Fruit fly (Drosophila melanogaster): Measurements from ENCODE around the gene Ttc1.

Gene Ttc1

DNA sequence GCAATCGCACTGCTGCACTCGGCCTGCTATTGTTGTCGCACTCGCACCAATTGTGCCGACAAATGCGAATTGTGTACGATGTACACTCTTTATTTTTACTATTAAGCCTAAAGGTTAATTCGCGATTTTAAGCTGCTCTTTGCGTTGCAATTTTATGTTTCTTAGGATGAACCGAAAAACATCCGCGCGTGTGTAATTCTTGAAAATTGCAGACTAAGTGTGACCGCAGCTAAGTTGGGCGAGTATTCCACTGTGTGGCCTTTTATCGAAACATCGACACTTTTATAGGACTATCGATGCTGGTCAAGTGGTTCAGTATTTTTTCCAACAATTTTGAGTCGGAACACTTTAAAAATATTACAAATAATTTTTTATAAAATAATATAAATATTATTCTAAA lies 10.8 kb upstream of the Ttc1 start, which contains the start of gene Pak3 (continued):
- peak; percentile 68; the same call in 2 of the 3 replicates for TF ChIP-seq CG7963 (GFP tag; IDR thresholded peaks at IDR 0.05; ENCODE audit: partially characterized antibody)
- TF ChIP-seq CG10543 (GFP tag; optimal IDR thresholded peaks at IDR 0.05): no peak
- TF ChIP-seq emc (GFP tag; optimal IDR thresholded peaks at IDR 0.05): no peak
- TF ChIP-seq Fer1 (GFP tag; optimal IDR thresholded peaks at IDR 0.05): peak; percentile 19
- TF ChIP-seq Ets97D (GFP tag; optimal IDR thresholded peaks at IDR 0.05): peak; percentile 38
- TF ChIP-seq vnd (GFP tag; IDR thresholded peaks at IDR 0.05; ENCODE audit: partially characterized antibody): peak; percentile 63
- TF ChIP-seq CG7357 (GFP tag; IDR thresholded peaks at IDR 0.05): peak; percentile 67; the same call in 2 of the 3 replicates
- TF ChIP-seq vvl (GFP tag; IDR thresholded peaks at IDR 0.05): peak; percentile 33; the same call in 1 of the 2 replicates
- peak; percentile 53; the same call in 1 of the 2 replicates for TF ChIP-seq MBD-R2 (GFP tag; IDR thresholded peaks at IDR 0.05)
- no peak for TF ChIP-seq Trl (optimal IDR thresholded peaks at IDR 0.05)
- no peak for TF ChIP-seq Trl (GFP tag; optimal IDR thresholded peaks at IDR 0.05)
- peak; percentile 73 for TF ChIP-seq CG42726 (GFP tag; IDR thresholded peaks at IDR 0.05; ENCODE audit: partially characterized antibody)
- TF ChIP-seq CG13296 (GFP tag; optimal IDR thresholded peaks at IDR 0.05): peak; percentile 12
- peak; percentile 86 for TF ChIP-seq amos (GFP tag; IDR thresholded peaks at IDR 0.05; ENCODE audit: partially characterized antibody)
- TF ChIP-seq tin (GFP tag; optimal IDR thresholded peaks at IDR 0.05): no peak
- no peak for TF ChIP-seq Usf (GFP tag; optimal IDR thresholded peaks at IDR 0.05)
- TF ChIP-seq jumu (GFP tag; optimal IDR thresholded peaks at IDR 0.05): no peak
- TF ChIP-seq zen2 (GFP tag; IDR thresholded peaks at IDR 0.05; ENCODE audit: partially characterized antibody): peak; percentile 42; the same call in 1 of the 3 replicates
- TF ChIP-seq lov (optimal IDR thresholded peaks at IDR 0.05): no peak
- no peak for TF ChIP-seq lov (GFP tag; IDR thresholded peaks at IDR 0.05)
- peak; percentile 84 for TF ChIP-seq CG4617 (GFP tag; optimal IDR thresholded peaks at IDR 0.05; ENCODE audit: borderline replicate concordance)
- TF ChIP-seq pho (GFP tag; optimal IDR thresholded peaks at IDR 0.05): no peak
- TF ChIP-seq Rfx (GFP tag; IDR thresholded peaks at IDR 0.05): peak; percentile 6; the same call in 1 of the 2 replicates
- TF ChIP-seq ato (GFP tag; IDR thresholded peaks at IDR 0.05; ENCODE audit: partially characterized antibody): peak; percentile 51; the same call in 1 of the 2 replicates
- TF ChIP-seq CG14050 (GFP tag; IDR thresholded peaks at IDR 0.05): no peak
- TF ChIP-seq CG12391 (tag; optimal IDR thresholded peaks at IDR 0.05): peak; percentile 36
- TF ChIP-seq CG12769 (tag; optimal IDR thresholded peaks at IDR 0.05): no peak
- TF ChIP-seq hbn (GFP tag; IDR thresholded peaks at IDR 0.05; ENCODE audit: partially characterized antibody): peak; percentile 80
- TF ChIP-seq CG3163 (GFP tag; optimal IDR thresholded peaks at IDR 0.05): no peak
- TF ChIP-seq BEAF-32 (GFP tag; optimal IDR thresholded peaks at IDR 0.05): peak; percentile 79
- TF ChIP-seq hb (GFP tag; IDR thresholded peaks at IDR 0.05; ENCODE audit: partially characterized antibody): peak; percentile 17; the same call in 2 of the 3 replicates
- 0 out of 2 replicates have a peak, but pooled peaks have one; percentile 26 for TF ChIP-seq CG5953 (GFP tag; IDR thresholded peaks at IDR 0.05)
- TF ChIP-seq tll (GFP tag; optimal IDR thresholded peaks at IDR 0.05): no peak
- TF ChIP-seq CG6791 (GFP tag; IDR thresholded peaks at IDR 0.05; ENCODE audit: partially characterized antibody): peak; percentile 77
- peak; percentile 32; the same call in 1 of the 3 replicates for TF ChIP-seq ci (GFP tag; IDR thresholded peaks at IDR 0.05)
- peak; percentile 10 for TF ChIP-seq Sin3A (optimal IDR thresholded peaks at IDR 0.05)
- peak; percentile 4 for TF ChIP-seq phol (tag; optimal IDR thresholded peaks at IDR 0.05)
- no peak for TF ChIP-seq tgo (GFP tag; IDR thresholded peaks at IDR 0.05)
- TF ChIP-seq chn (GFP tag; optimal IDR thresholded peaks at IDR 0.05): no peak
- no peak for TF ChIP-seq abd-A (tag; optimal IDR thresholded peaks at IDR 0.05)
- TF ChIP-seq cwo (GFP tag; optimal IDR thresholded peaks at IDR 0.05): no peak
- peak; percentile 53; the same call in 1 of the 3 replicates for TF ChIP-seq CG14860 (GFP tag; IDR thresholded peaks at IDR 0.05; ENCODE audit: partially characterized antibody)
- no peak for TF ChIP-seq CG18262 (tag; optimal IDR thresholded peaks at IDR 0.05)
- TF ChIP-seq Bgb (GFP tag; IDR thresholded peaks at IDR 0.05; ENCODE audit: partially characterized antibody): peak; percentile 84
- peak; percentile 82 for TF ChIP-seq CG15514 (GFP tag; optimal IDR thresholded peaks at IDR 0.05)
- TF ChIP-seq z (GFP tag; IDR thresholded peaks at IDR 0.05): no peak
- peak; percentile 68 for TF ChIP-seq E2f2 (GFP tag; IDR thresholded peaks at IDR 0.05)
- TF ChIP-seq CoRest (tag; optimal IDR thresholded peaks at IDR 0.05): peak; percentile 45
- no peak for TF ChIP-seq da (GFP tag; optimal IDR thresholded peaks at IDR 0.05)
- TF ChIP-seq CG13775 (GFP tag; optimal IDR thresholded peaks at IDR 0.05): peak; percentile 46

Measured in whole organism, embryonic.